Fruit fly (Drosophila melanogaster) whole organism, embryonic: ENCODE results near the gene Tgt.
A peak's percentile ranks its signal among the peaks of the same experiment; 100 is the strongest.

Experiments used
- Abd-B ChIP-seq: fragments of 200-800 bp; sonication (Bioruptor generic); optimal IDR thresholded peaks from 2 replicates; lab custom pipeline; 2018; ENCODE audit warnings: missing biosample characterization, mild to moderate bottlenecking, missing genetic modification characterization, moderate library complexity
- Atf-2 ChIP-seq: fragments of 200-800 bp; sonication (Bioruptor generic); optimal IDR thresholded peaks from 2 replicates; lab custom pipeline; 2016; ENCODE audit warnings: missing biosample characterization, missing genetic modification characterization
- B-H2 ChIP-seq: fragments of 200-800 bp; sonication (Bioruptor generic); optimal IDR thresholded peaks from 2 replicates; lab custom pipeline; 2018; ENCODE audit warnings: missing biosample characterization, mild to moderate bottlenecking, missing genetic modification characterization
- BtbVII ChIP-seq: fragments of 200-800 bp; sonication (Bioruptor generic); optimal IDR thresholded peaks from 3 replicates; lab custom pipeline; 2017; ENCODE audit warnings: missing biosample characterization, mild to moderate bottlenecking, missing genetic modification characterization
- C15 ChIP-seq: fragments of 200-800 bp; sonication (Bioruptor generic); IDR thresholded peaks from 3 replicates; pipeline ENCODE4 v1.3.6; 2022; ENCODE audit warnings: missing biosample characterization, missing genetic modification characterization
- CG10366 ChIP-seq: fragments of 200-800 bp; sonication (Bioruptor generic); IDR thresholded peaks from 2 replicates; pipeline ENCODE4 v1.3.6; 2022; ENCODE audit warnings: missing biosample characterization, missing genetic modification characterization
- CG11398 ChIP-seq: fragments of 200-800 bp; sonication (Bioruptor generic); optimal IDR thresholded peaks from 2 replicates; lab custom pipeline; 2016; ENCODE audit warnings: missing biosample characterization, missing genetic modification characterization
- CG11695 ChIP-seq: fragments of 200-800 bp; sonication (Bioruptor generic); IDR thresholded peaks from 3 replicates; pipeline ENCODE4 v1.3.6; 2022; ENCODE audit warnings: missing biosample characterization, missing genetic modification characterization
- CG13894 ChIP-seq: fragments of 200-800 bp; sonication (Bioruptor generic); optimal IDR thresholded peaks from 3 replicates; lab custom pipeline; 2018; ENCODE audit warnings: missing biosample characterization, mild to moderate bottlenecking, missing genetic modification characterization, moderate library complexity
- CG15011 ChIP-seq: fragments of 200-800 bp; sonication (Bioruptor generic); optimal IDR thresholded peaks from 3 replicates; lab custom pipeline; 2018; ENCODE audit warnings: missing biosample characterization, mild to moderate bottlenecking, missing genetic modification characterization
- CG1602 ChIP-seq: fragments of 200-800 bp; sonication (Bioruptor generic); optimal IDR thresholded peaks from 3 replicates; lab custom pipeline; 2016; ENCODE audit warnings: missing biosample characterization, missing genetic modification characterization
- CG2678 ChIP-seq: fragments of 200-800 bp; sonication (Bioruptor generic); optimal IDR thresholded peaks from 3 replicates; lab custom pipeline; 2019; ENCODE audit warnings: missing biosample characterization, mild to moderate bottlenecking, missing genetic modification characterization, moderate library complexity
- CG3065 ChIP-seq: fragments of 200-800 bp; sonication (Bioruptor generic); optimal IDR thresholded peaks from 2 replicates; lab custom pipeline; 2016; ENCODE audit warnings: missing biosample characterization, missing genetic modification characterization
- CG32532 ChIP-seq: fragments of 200-800 bp; sonication (Bioruptor generic); IDR thresholded peaks from 2 replicates; pipeline ENCODE4 v1.3.6; 2022; ENCODE audit warnings: missing biosample characterization, missing genetic modification characterization
- CG33557 ChIP-seq: fragments of 200-800 bp; sonication (Bioruptor generic); optimal IDR thresholded peaks from 2 replicates; lab custom pipeline; 2019; ENCODE audit warnings: missing biosample characterization, mild to moderate bottlenecking, missing genetic modification characterization, moderate library complexity
- CG3847 ChIP-seq: fragments of 200-800 bp; sonication (Bioruptor generic); IDR thresholded peaks from 2 replicates; pipeline ENCODE4 v1.3.6; 2022; ENCODE audit warnings: missing biosample characterization, missing genetic modification characterization
- CG43689 ChIP-seq: fragments of 200-800 bp; sonication (Bioruptor generic); IDR thresholded peaks from 2 replicates; pipeline ENCODE4 v1.3.6; 2022; ENCODE audit warnings: missing biosample characterization, missing genetic modification characterization
- CkIIα-i1 ChIP-seq: fragments of 200-800 bp; sonication (Bioruptor generic); IDR thresholded peaks from 2 replicates; pipeline ENCODE4 v1.3.6; 2022; ENCODE audit warnings: missing biosample characterization, missing genetic modification characterization
- Dip2 ChIP-seq: fragments of 200-800 bp; sonication (Bioruptor generic); IDR thresholded peaks from 2 replicates; pipeline ENCODE4 v1.3.6; 2022; ENCODE audit warnings: missing biosample characterization, missing genetic modification characterization
- Ets97D ChIP-seq: fragments of 200-800 bp; sonication (Bioruptor generic); optimal IDR thresholded peaks from 3 replicates; lab custom pipeline; 2016; ENCODE audit warnings: missing biosample characterization, missing genetic modification characterization
- HHEX ChIP-seq: fragments of 200-800 bp; sonication (Bioruptor generic); optimal IDR thresholded peaks from 3 replicates; lab custom pipeline; 2017; ENCODE audit warnings: missing biosample characterization, mild to moderate bottlenecking, missing genetic modification characterization, missing genetic modification reagents
- HLHmδ ChIP-seq: fragments of 200-800 bp; sonication (Bioruptor generic); optimal IDR thresholded peaks from 2 replicates; lab custom pipeline; 2018; ENCODE audit warnings: missing biosample characterization, mild to moderate bottlenecking, missing genetic modification characterization, moderate library complexity
- Hr78 ChIP-seq, 2 experiments: fragments of 200-800 bp in 1 of 2; fragments of >200 bp in 1 of 2; sonication (Bioruptor generic) in 1 of 2; optimal IDR thresholded peaks; 2 replicates each; lab custom pipeline; 2017 to 2019; ENCODE audit warnings: missing biosample characterization in 2 of 2, missing genetic modification characterization in 2 of 2, mild to moderate bottlenecking in 1 of 2, moderate library complexity in 1 of 2
- NK7.1 ChIP-seq: fragments of 200-800 bp; sonication (Bioruptor generic); optimal IDR thresholded peaks from 3 replicates; lab custom pipeline; 2016; ENCODE audit warnings: missing biosample characterization, missing genetic modification characterization
- Nf-YC ChIP-seq: fragments of 200-800 bp; optimal IDR thresholded peaks from 3 replicates; lab custom pipeline; 2019; ENCODE audit warnings: missing biosample characterization, mild to moderate bottlenecking, missing genetic modification characterization, moderate library complexity
- Ptx1 ChIP-seq: fragments of 200-800 bp; sonication (Bioruptor generic); IDR thresholded peaks from 2 replicates; pipeline ENCODE4 v1.3.6; 2022; ENCODE audit warnings: missing biosample characterization, missing genetic modification characterization
- Scr ChIP-seq: fragments of 200-800 bp; sonication (Bioruptor generic); IDR thresholded peaks from 2 replicates; pipeline ENCODE4 v1.3.6; 2022; ENCODE audit warnings: missing biosample characterization, missing genetic modification characterization; ENCODE audit not compliant: partially characterized antibody
- Sox102F ChIP-seq: fragments of 200-800 bp; sonication (Bioruptor generic); optimal IDR thresholded peaks from 2 replicates; lab custom pipeline; 2018; ENCODE audit warnings: missing biosample characterization, mild to moderate bottlenecking, missing genetic modification characterization, moderate library complexity
- ems ChIP-seq: fragments of 200-800 bp; sonication (Bioruptor generic); optimal IDR thresholded peaks from 3 replicates; lab custom pipeline; 2016; ENCODE audit warnings: missing biosample characterization, missing genetic modification characterization
- exex ChIP-seq: fragments of 200-800 bp; sonication (Bioruptor generic); optimal IDR thresholded peaks from 4 replicates; lab custom pipeline; 2018; ENCODE audit warnings: missing biosample characterization, mild to moderate bottlenecking, missing genetic modification characterization, moderate library complexity
- fd102C ChIP-seq: fragments of 200-800 bp; sonication (Bioruptor generic); optimal IDR thresholded peaks from 2 replicates; lab custom pipeline; 2018; ENCODE audit warnings: missing biosample characterization, mild to moderate bottlenecking, missing genetic modification characterization, moderate library complexity
- gsb-n ChIP-seq: fragments of 200-800 bp; sonication (Bioruptor generic); optimal IDR thresholded peaks from 3 replicates; lab custom pipeline; 2018; ENCODE audit warnings: missing biosample characterization, mild to moderate bottlenecking, missing genetic modification characterization
- hb ChIP-seq: fragments of 200-800 bp; sonication (Bioruptor generic); IDR thresholded peaks from 3 replicates; pipeline ENCODE4 v1.3.6; 2022; ENCODE audit warnings: missing biosample characterization, missing genetic modification characterization; ENCODE audit not compliant: partially characterized antibody
- lov ChIP-seq, 2 experiments: fragments of 200-800 bp in 1 of 2; fragments of >200 bp in 1 of 2; sonication (Bioruptor generic) in 1 of 2; IDR thresholded peaks in 1 of 2; optimal IDR thresholded peaks in 1 of 2; 2 replicates in 1 of 2; 3 replicates in 1 of 2; pipeline versions ENCODE4 v1.3.6 to Lab custom; 2017 to 2022; ENCODE audit warnings: missing biosample characterization in 1 of 2, missing genetic modification characterization in 1 of 2
- luna ChIP-seq: fragments of 200-800 bp; sonication (Bioruptor generic); optimal IDR thresholded peaks from 2 replicates; lab custom pipeline; 2016; ENCODE audit warnings: missing biosample characterization, missing genetic modification characterization
- nerfin-2 ChIP-seq: fragments of 200-800 bp; sonication (Bioruptor generic); IDR thresholded peaks from 2 replicates; pipeline ENCODE4 v1.3.6; 2022; ENCODE audit warnings: missing biosample characterization, missing genetic modification characterization; ENCODE audit not compliant: partially characterized antibody
- odd ChIP-seq: fragments of 200-800 bp; sonication (Bioruptor generic); optimal IDR thresholded peaks from 2 replicates; lab custom pipeline; 2017; ENCODE audit warnings: missing biosample characterization, mild to moderate bottlenecking, missing genetic modification characterization
- pan ChIP-seq, 4 experiments: fragments of >200 bp in 3 of 4; fragments of 200-800 bp in 1 of 4; sonication (Bioruptor generic) in 1 of 4; optimal IDR thresholded peaks in 3 of 4; IDR thresholded peaks in 1 of 4; 2 replicates each; pipeline versions ENCODE4 v1.3.6 to Lab custom; 2017 to 2022; ENCODE audit warnings: missing biosample characterization in 2 of 4, missing genetic modification characterization in 2 of 4, mixed read lengths in 1 of 4
- pho ChIP-seq: fragments of 200-800 bp; sonication (Bioruptor generic); optimal IDR thresholded peaks from 2 replicates; lab custom pipeline; 2016; ENCODE audit warnings: missing biosample characterization, missing genetic modification characterization
- phol ChIP-seq: fragments of 200-800 bp; sonication (Bioruptor generic); optimal IDR thresholded peaks from 3 replicates; lab custom pipeline; 2018; ENCODE audit warnings: missing biosample characterization, mild to moderate bottlenecking, missing genetic modification characterization, moderate library complexity
- pum ChIP-seq: fragments of 200-800 bp; sonication (Bioruptor generic); optimal IDR thresholded peaks from 2 replicates; lab custom pipeline; 2016; ENCODE audit warnings: missing biosample characterization, missing genetic modification characterization
- ranshi ChIP-seq: fragments of 200-800 bp; sonication (Bioruptor generic); IDR thresholded peaks from 2 replicates; pipeline ENCODE4 v1.3.6; 2022; ENCODE audit warnings: missing biosample characterization, missing genetic modification characterization
- schlank ChIP-seq: fragments of 200-800 bp; sonication (Bioruptor generic); optimal IDR thresholded peaks from 2 replicates; lab custom pipeline; 2018; ENCODE audit warnings: missing biosample characterization, mild to moderate bottlenecking, missing genetic modification characterization
- sima ChIP-seq: fragments of 200-800 bp; sonication (Bioruptor generic); optimal IDR thresholded peaks from 2 replicates; lab custom pipeline; 2016; ENCODE audit warnings: missing biosample characterization, missing genetic modification characterization
- sob ChIP-seq: fragments of 200-800 bp; sonication (Bioruptor generic); IDR thresholded peaks from 2 replicates; pipeline ENCODE4 v1.3.6; 2022; ENCODE audit warnings: missing biosample characterization, missing genetic modification characterization
- toy ChIP-seq: fragments of 200-800 bp; sonication (Bioruptor generic); IDR thresholded peaks from 2 replicates; pipeline ENCODE4 v1.3.6; 2022; ENCODE audit warnings: missing biosample characterization, missing genetic modification characterization
- vvl ChIP-seq: fragments of 200-800 bp; sonication (Bioruptor generic); IDR thresholded peaks from 2 replicates; pipeline ENCODE4 v1.3.6; 2022; ENCODE audit warnings: missing biosample characterization, missing genetic modification characterization

Gene Tgt

dm6 chr2L:1144371-1145360 lies 39.2 kb upstream of the Tgt start (continued):
- TF ChIP-seq pum (GFP tag; lab: Kevin White, UChicago) (peak; percentile 10), toy (GFP tag; lab: Robert Waterston, UW) (no peak), NK7.1 (GFP tag; lab: Kevin White, UChicago) (peak; percentile 17), schlank (tag; lab: Kevin White, UChicago) (peak; percentile 16), CG13894 (tag; lab: Kevin White, UChicago) (peak; percentile 31), Nf-YC (tag; lab: Kevin White, UChicago) (no peak), B-H2 (GFP tag; lab: Kevin White, UChicago) (no peak), odd (GFP tag; lab: Kevin White, UChicago) (no peak), lov (optimal IDR thresholded peaks at IDR 0.05; lab: Kevin White, UChicago) (no peak), lov (GFP tag; IDR thresholded peaks at IDR 0.05; lab: Robert Waterston, UW) (no peak), CG11398 (GFP tag; lab: Kevin White, UChicago) (no peak), Ets97D (GFP tag; lab: Kevin White, UChicago) (no peak), phol (tag; lab: Kevin White, UChicago) (peak; percentile 72), nerfin-2 (GFP tag; lab: Robert Waterston, UW) (no peak), pho (GFP tag; lab: Kevin White, UChicago) (peak; percentile 18), CG15011 (GFP tag; lab: Kevin White, UChicago) (no peak), exex (tag; lab: Kevin White, UChicago) (peak; percentile 78), HLHmδ (GFP tag; lab: Kevin White, UChicago) (no peak), Scr (GFP tag; lab: Robert Waterston, UW) (no peak), BtbVII (peak; percentile 42), Abd-B (GFP tag; lab: Kevin White, UChicago) (no peak), Ptx1 (GFP tag; lab: Robert Waterston, UW) (peak; percentile 59), pan (optimal IDR thresholded peaks at IDR 0.05; lab: Kevin White, UChicago) (no peak), pan (GFP tag; optimal IDR thresholded peaks at IDR 0.05 in 1 of 2, IDR thresholded peaks at IDR 0.05 in 1 of 2) (peak in 1 of 2 experiments; percentile 40), Hr78 (GFP tag; optimal IDR thresholded peaks at IDR 0.05; lab: Kevin White, UChicago) (no peak), CG11695 (GFP tag; lab: Robert Waterston, UW) (peak; percentile 30; the same call in 1 of the 3 replicates), ranshi (GFP tag; lab: Robert Waterston, UW) (peak; percentile 45; the same call in 1 of the 2 replicates), CG33557 (GFP tag; lab: Kevin White, UChicago) (no peak), CG2678 (peak; percentile 81), CG3065 (no peak), vvl (GFP tag; lab: Robert Waterston, UW) (peak; percentile 79), sima (GFP tag; lab: Kevin White, UChicago) (no peak), Sox102F (GFP tag; lab: Kevin White, UChicago) (peak; percentile 79), sob (GFP tag; lab: Robert Waterston, UW) (no peak), ems (GFP tag; lab: Kevin White, UChicago) (no peak), CG43689 (GFP tag; lab: Robert Waterston, UW) (no peak), CkIIα-i1 (GFP tag; lab: Robert Waterston, UW) (no peak), HHEX (GFP tag; lab: Kevin White, UChicago) (peak; percentile 48), CG1602 (GFP tag; lab: Kevin White, UChicago) (peak; percentile 36), Dip2 (GFP tag; lab: Robert Waterston, UW) (no peak), hb (GFP tag; lab: Robert Waterston, UW) (no peak), CG32532 (GFP tag; lab: Robert Waterston, UW) (0 out of 2 replicates have a peak, but pooled peaks have one; percentile 18), CG10366 (GFP tag; lab: Robert Waterston, UW) (peak; percentile 29), CG3847 (GFP tag; lab: Robert Waterston, UW) (0 out of 2 replicates have a peak, but pooled peaks have one; percentile 23), gsb-n (tag; lab: Kevin White, UChicago) (peak; percentile 18), luna (GFP tag; lab: Kevin White, UChicago) (no peak), C15 (GFP tag; lab: Robert Waterston, UW) (no peak), Atf-2 (GFP tag; lab: Kevin White, UChicago) (no peak), fd102C (GFP tag; lab: Kevin White, UChicago) (no peak)
